Fruit fly (Drosophila melanogaster) whole organism, pupa: ENCODE measurements around the gene CG12521.
A peak's percentile ranks its signal among the peaks of the same experiment; 100 is the strongest.

Experiments used
- CG10348 ChIP-seq: fragments of 200-800 bp; sonication (Bioruptor generic); IDR thresholded peaks from 2 replicates; pipeline ENCODE4 v1.3.6; 2022; ENCODE audit warnings: missing biosample characterization, missing genetic modification characterization
- CG12605 ChIP-seq: fragments of 200-800 bp; sonication (Bioruptor generic); IDR thresholded peaks from 2 replicates; pipeline ENCODE4 v1.3.6; 2022; ENCODE audit warnings: missing biosample characterization, missing genetic modification characterization
- CG13204 ChIP-seq: fragments of 200-800 bp; sonication (Bioruptor generic); optimal IDR thresholded peaks from 2 replicates; lab custom pipeline; 2018; ENCODE audit warnings: missing biosample characterization, mild to moderate bottlenecking, missing genetic modification characterization, moderate library complexity
- CG14655 ChIP-seq: fragments of 200-800 bp; sonication (Bioruptor generic); optimal IDR thresholded peaks from 3 replicates; lab custom pipeline; 2017; ENCODE audit warnings: mild to moderate bottlenecking, missing biosample characterization, missing genetic modification reagents, missing genetic modification characterization
- CG15710 ChIP-seq: fragments of 200-800 bp; sonication (Bioruptor generic); optimal IDR thresholded peaks from 2 replicates; lab custom pipeline; 2018; ENCODE audit warnings: missing biosample characterization, mild to moderate bottlenecking, missing genetic modification characterization, moderate library complexity
- CG17806 ChIP-seq: fragments of 200-800 bp; sonication (Bioruptor generic); optimal IDR thresholded peaks from 2 replicates; lab custom pipeline; 2018; ENCODE audit warnings: missing biosample characterization, mild to moderate bottlenecking, missing genetic modification characterization, moderate library complexity
- CG32121 ChIP-seq: fragments of 200-800 bp; sonication (Bioruptor generic); IDR thresholded peaks from 2 replicates; pipeline ENCODE4 v1.3.6; 2022; ENCODE audit warnings: missing biosample characterization, missing genetic modification characterization
- CG34367 ChIP-seq: fragments of 200-800 bp; sonication (Bioruptor generic); optimal IDR thresholded peaks from 2 replicates; lab custom pipeline; 2018; ENCODE audit warnings: missing biosample characterization, mild to moderate bottlenecking, missing genetic modification characterization
- CG4496 ChIP-seq: fragments of 200-800 bp; sonication (Bioruptor generic); IDR thresholded peaks from 3 replicates; pipeline ENCODE4 v1.3.6; 2022; ENCODE audit warnings: missing biosample characterization, missing genetic modification characterization
- CG8159 ChIP-seq: fragments of 200-800 bp; sonication (Bioruptor generic); optimal IDR thresholded peaks from 3 replicates; lab custom pipeline; 2018; ENCODE audit warnings: missing biosample characterization, mild to moderate bottlenecking, missing genetic modification characterization, moderate library complexity
- CG8301 ChIP-seq: fragments of 200-800 bp; sonication (Bioruptor generic); optimal IDR thresholded peaks from 2 replicates; lab custom pipeline; 2018; ENCODE audit warnings: missing biosample characterization, mild to moderate bottlenecking, missing genetic modification characterization
- CG9948 ChIP-seq: fragments of 200-800 bp; sonication (Bioruptor generic); optimal IDR thresholded peaks from 2 replicates; lab custom pipeline; 2018; ENCODE audit warnings: missing biosample characterization, mild to moderate bottlenecking, missing genetic modification characterization, moderate library complexity
- D1 ChIP-seq: fragments of 200-800 bp; sonication (Bioruptor generic); optimal IDR thresholded peaks from 2 replicates; lab custom pipeline; 2018; ENCODE audit warnings: missing biosample characterization, mild to moderate bottlenecking, missing genetic modification characterization, moderate library complexity
- EcR ChIP-seq: fragments of 200-800 bp; sonication (Bioruptor generic); optimal IDR thresholded peaks from 3 replicates; lab custom pipeline; 2019; ENCODE audit warnings: missing biosample characterization, missing genetic modification characterization, mild to moderate bottlenecking, moderate library complexity, missing genetic modification reagents
- Ets98B ChIP-seq: fragments of 200-800 bp; sonication (Bioruptor generic); IDR thresholded peaks from 2 replicates; pipeline ENCODE4 v1.3.6; 2022; ENCODE audit warnings: missing biosample characterization, missing genetic modification characterization
- Pif1A ChIP-seq: fragments of 200-800 bp; sonication (Bioruptor generic); optimal IDR thresholded peaks from 3 replicates; lab custom pipeline; 2016; ENCODE audit warnings: missing biosample characterization, missing genetic modification characterization
- Pif1B ChIP-seq: fragments of 200-800 bp; sonication (Bioruptor generic); optimal IDR thresholded peaks from 3 replicates; lab custom pipeline; 2016; ENCODE audit warnings: missing biosample characterization, missing genetic modification characterization
- Snoo ChIP-seq: fragments of 200-800 bp; sonication (Bioruptor generic); optimal IDR thresholded peaks from 3 replicates; lab custom pipeline; 2017; ENCODE audit warnings: missing biosample characterization, mild to moderate bottlenecking, missing genetic modification characterization, inconsistent platforms
- fd96Ca ChIP-seq: fragments of 200-800 bp; sonication (Bioruptor generic); IDR thresholded peaks from 3 replicates; pipeline ENCODE4 v1.3.6; 2022; ENCODE audit warnings: missing biosample characterization, missing genetic modification characterization
- gl ChIP-seq: fragments of 200-800 bp; sonication (Bioruptor generic); optimal IDR thresholded peaks from 2 replicates; lab custom pipeline; 2018; ENCODE audit warnings: missing biosample characterization, mild to moderate bottlenecking, missing genetic modification characterization
- rn ChIP-seq: fragments of 200-800 bp; sonication (Bioruptor generic); IDR thresholded peaks from 2 replicates; pipeline ENCODE4 v1.3.6; 2022; ENCODE audit warnings: missing biosample characterization, missing genetic modification characterization

CG12521 gene

dm6 chr3L:11825560-11826153 is 21.9 kb downstream of the CG12521 start, which contains the start of gene CG32095:
Gene CG32095, minus strand, starts transcription at chr3L:11825732.
- TF ChIP-seq Pif1A (no peak), CG17806 (tag; lab: Kevin White, UChicago) (no peak), CG34367 (tag; lab: Kevin White, UChicago) (no peak), D1 (tag; lab: Kevin White, UChicago) (no peak), CG15710 (tag; lab: Kevin White, UChicago) (no peak), rn (no peak), CG14655 (GFP tag; lab: Kevin White, UChicago) (no peak), fd96Ca (GFP tag; lab: Robert Waterston, UW) (no peak), CG9948 (tag; lab: Kevin White, UChicago) (no peak), Snoo (tag; lab: Kevin White, UChicago) (no peak), CG12605 (GFP tag; lab: Robert Waterston, UW) (no peak), CG32121 (GFP tag; lab: Robert Waterston, UW) (no peak), Ets98B (GFP tag; lab: Robert Waterston, UW) (no peak), CG8301 (tag; lab: Kevin White, UChicago) (no peak), CG4496 (GFP tag; lab: Robert Waterston, UW) (no peak), EcR (GFP tag; lab: Kevin White, UChicago) (no peak), CG10348 (GFP tag; lab: Robert Waterston, UW) (no peak)

- TF ChIP-seq CG8159 (tag; lab: Kevin White, UChicago) (peak; percentile 70), Snoo (tag; lab: Kevin White, UChicago) (peak; percentile 65), CG15710 (tag; lab: Kevin White, UChicago) (peak; percentile 38), EcR (GFP tag; lab: Kevin White, UChicago) (no peak), CG17806 (tag; lab: Kevin White, UChicago) (no peak), CG13204 (GFP tag; lab: Kevin White, UChicago) (no peak), rn (no peak), CG4496 (GFP tag; lab: Robert Waterston, UW) (peak; percentile 69; the same call in 2 of the 3 replicates), Pif1A (no peak), CG14655 (GFP tag; lab: Kevin White, UChicago) (no peak), CG8301 (tag; lab: Kevin White, UChicago) (no peak), fd96Ca (GFP tag; lab: Robert Waterston, UW) (no peak; the same call in 2 of the 3 replicates), gl (tag; lab: Kevin White, UChicago) (no peak), D1 (tag; lab: Kevin White, UChicago) (no peak), CG34367 (tag; lab: Kevin White, UChicago) (peak; percentile 42), CG32121 (GFP tag; lab: Robert Waterston, UW) (peak; percentile 52), Ets98B (GFP tag; lab: Robert Waterston, UW) (peak; percentile 34; the same call in 1 of the 2 replicates), CG10348 (GFP tag; lab: Robert Waterston, UW) (peak; percentile 21; the same call in 1 of the 2 replicates), CG9948 (tag; lab: Kevin White, UChicago) (peak; percentile 7), Pif1B (GFP tag; lab: Kevin White, UChicago) (no peak), CG12605 (GFP tag; lab: Robert Waterston, UW) (no peak; the same call in 1 of the 2 replicates)
Observed at dm6 chr3L:11822446-11823334, 24.9 kb downstream of the CG12521 start, which contains the start of gene RpL10Ab. Gene RpL10Ab, plus strand, starts transcription at chr3L:11822851.

dm6 chr3L:11821723-11822445 is 25.7 kb downstream of the CG12521 start, which contains the start of the genes CG11597 and CG5946:
Gene CG11597, minus strand, starts transcription at chr3L:11822275.
Gene CG5946, minus strand, starts transcription at chr3L:11822275.
- TF ChIP-seq CG14655 (GFP tag; lab: Kevin White, UChicago): no peak
- TF ChIP-seq Pif1B (GFP tag; lab: Kevin White, UChicago): no peak
- 0 out of 2 replicates have a peak, but pooled peaks have one; percentile 10 for TF ChIP-seq CG12605 (GFP tag; lab: Robert Waterston, UW)

dm6 chr3L:11819639-11820456 is 27.8 kb downstream of the CG12521 start:
- peak; percentile 63; the same call in 1 of the 2 replicates for TF ChIP-seq CG32121 (GFP tag; lab: Robert Waterston, UW)
- TF ChIP-seq CG34367 (tag; lab: Kevin White, UChicago): no peak
- peak; percentile 23 for TF ChIP-seq Pif1B (GFP tag; lab: Kevin White, UChicago)
- peak; percentile 68 for TF ChIP-seq Ets98B (GFP tag; lab: Robert Waterston, UW)
- no peak for TF ChIP-seq CG8159 (tag; lab: Kevin White, UChicago)
- TF ChIP-seq gl (tag; lab: Kevin White, UChicago): peak; percentile 18
- TF ChIP-seq CG15710 (tag; lab: Kevin White, UChicago): peak; percentile 11
- TF ChIP-seq CG4496 (GFP tag; lab: Robert Waterston, UW): peak; percentile 59
- TF ChIP-seq D1 (tag; lab: Kevin White, UChicago): no peak
- TF ChIP-seq CG12605 (GFP tag; lab: Robert Waterston, UW): peak; percentile 58; the same call in 1 of the 2 replicates
- peak; percentile 26 for TF ChIP-seq CG17806 (tag; lab: Kevin White, UChicago)
- TF ChIP-seq fd96Ca (GFP tag; lab: Robert Waterston, UW): peak; percentile 27; the same call in 1 of the 3 replicates
- TF ChIP-seq EcR (GFP tag; lab: Kevin White, UChicago): peak; percentile 55
